Worm (Caenorhabditis elegans) whole organism, L4 larva: ENCODE data around the gene R04D3.3.

Source experiments
- F10B5.3 ChIP-seq: sonication (generic microtip); optimal IDR thresholded peaks from 2 replicates; lab custom pipeline; 2016; ENCODE audit warnings: mild to moderate bottlenecking, missing genetic modification characterization, missing compliant biosample characterization
- F37D6.2 ChIP-seq: sonication (generic microtip); optimal IDR thresholded peaks from 2 replicates; lab custom pipeline; 2016; ENCODE audit warnings: mild to moderate bottlenecking, missing genetic modification characterization, missing compliant biosample characterization
- F44E2.7 ChIP-seq: fragments of 200-800 bp; sonication (Bioruptor generic); IDR thresholded peaks from 2 replicates; pipeline ENCODE4 v2.1.2; 2022; ENCODE audit warnings: missing genetic modification characterization, missing compliant biosample characterization
- Y105C5A.15 ChIP-seq: fragments of 200-800 bp; sonication (Bioruptor generic); IDR thresholded peaks from 2 replicates; pipeline ENCODE4 v1.3.6; 2022; ENCODE audit warnings: missing genetic modification characterization, missing compliant biosample characterization
- Y48G9A.11 ChIP-seq: fragments of 200-800 bp; sonication (Bioruptor generic); IDR thresholded peaks from 2 replicates; pipeline ENCODE4 v1.3.6; 2022; ENCODE audit warnings: missing genetic modification reagents, missing genetic modification characterization, missing compliant biosample characterization
- Y5F2A.4 ChIP-seq: fragments of 200-800 bp; sonication (Bioruptor generic); optimal IDR thresholded peaks from 2 replicates; lab custom pipeline; 2018; ENCODE audit warnings: mild to moderate bottlenecking, missing genetic modification characterization, missing compliant biosample characterization
- ceh-20 ChIP-seq: fragments of 200-800 bp; sonication (Bioruptor generic); IDR thresholded peaks from 2 replicates; pipeline ENCODE4 v1.3.6; 2022; ENCODE audit warnings: missing genetic modification reagents, missing genetic modification characterization, missing compliant biosample characterization
- ceh-32 ChIP-seq: sonication (generic microtip); optimal IDR thresholded peaks from 2 replicates; lab custom pipeline; 2016; ENCODE audit warnings: mild to moderate bottlenecking, missing genetic modification characterization, missing compliant biosample characterization; ENCODE audit not compliant: poor library complexity
- ceh-44 ChIP-seq: fragments of 200-800 bp; sonication (Bioruptor generic); IDR thresholded peaks from 2 replicates; pipeline ENCODE4 v1.3.6; 2022; ENCODE audit warnings: missing genetic modification reagents, missing genetic modification characterization, missing compliant biosample characterization
- ceh-82 ChIP-seq: sonication (generic microtip); optimal IDR thresholded peaks from 2 replicates; lab custom pipeline; 2017; ENCODE audit warnings: missing biosample characterization, missing genetic modification characterization
- ces-1 ChIP-seq: fragments of 150-350 bp; sonication (generic microtip); optimal IDR thresholded peaks from 4 replicates; lab custom pipeline; 2014; ENCODE audit warnings: missing biosample characterization, missing genetic modification reagents, missing genetic modification characterization
- cey-2 ChIP-seq: sonication (generic microtip); optimal IDR thresholded peaks from 3 replicates; lab custom pipeline; 2017; ENCODE audit warnings: missing genetic modification characterization, mild to moderate bottlenecking, missing compliant biosample characterization, antibody characterized with exemption, borderline replicate concordance; ENCODE audit not compliant: insufficient read depth
- ctbp-1 ChIP-seq: fragments of 200-800 bp; sonication (Bioruptor generic); IDR thresholded peaks from 2 replicates; pipeline ENCODE4 v1.3.6; 2022; ENCODE audit warnings: missing genetic modification reagents, missing genetic modification characterization, missing compliant biosample characterization
- daf-16 ChIP-seq, 3 experiments: sonication (generic microtip); optimal IDR thresholded peaks; 2 replicates each; lab custom pipeline; 2016 to 2017; ENCODE audit warnings: missing genetic modification characterization in 3 of 3, missing genetic modification reagents in 3 of 3, mild to moderate bottlenecking in 2 of 3, missing compliant biosample characterization in 2 of 3, missing biosample characterization in 1 of 3, moderate library complexity in 1 of 3
- daf-19 ChIP-seq: fragments of 200-800 bp; sonication (Bioruptor generic); conservative IDR thresholded peaks from 2 replicates; pipeline ENCODE4 v1.3.6; 2022; ENCODE audit warnings: missing genetic modification characterization, missing compliant biosample characterization
- dmd-6 ChIP-seq: fragments of 200-800 bp; sonication (Bioruptor generic); IDR thresholded peaks from 2 replicates; pipeline ENCODE4 v1.3.6; 2022; ENCODE audit warnings: missing genetic modification reagents, missing genetic modification characterization, missing compliant biosample characterization
- dpl-1 ChIP-seq: fragments of 150-350 bp; optimal IDR thresholded peaks from 2 replicates; lab custom pipeline; 2014; ENCODE audit warnings: missing biosample characterization, missing genetic modification reagents, missing genetic modification characterization
- duxl-1 ChIP-seq: sonication (generic microtip); optimal IDR thresholded peaks from 2 replicates; lab custom pipeline; 2016; ENCODE audit warnings: mild to moderate bottlenecking, missing genetic modification characterization, moderate library complexity, missing compliant biosample characterization; ENCODE audit not compliant: poor library complexity
- dve-1 ChIP-seq: sonication (generic microtip); optimal IDR thresholded peaks from 2 replicates; lab custom pipeline; 2017; ENCODE audit warnings: antibody characterized with exemption, mild to moderate bottlenecking, missing genetic modification characterization, missing compliant biosample characterization; ENCODE audit not compliant: insufficient read depth
- egl-27 ChIP-seq: sonication (generic microtip); optimal IDR thresholded peaks from 3 replicates; lab custom pipeline; 2017; ENCODE audit warnings: missing biosample characterization, missing genetic modification reagents, missing genetic modification characterization
- fkh-10 ChIP-seq: fragments of 150-350 bp; optimal IDR thresholded peaks from 2 replicates; lab custom pipeline; 2014; ENCODE audit warnings: missing biosample characterization, missing genetic modification reagents, missing genetic modification characterization
- hif-1 ChIP-seq, 2 experiments: sonication (generic microtip); optimal IDR thresholded peaks; 2 replicates each; lab custom pipeline; 2016 to 2017; ENCODE audit warnings: missing compliant biosample characterization in 2 of 2, missing genetic modification characterization in 2 of 2, missing genetic modification reagents in 2 of 2, missing genotype in 2 of 2, mild to moderate bottlenecking in 1 of 2
- hlh-30 ChIP-seq: sonication (generic microtip); optimal IDR thresholded peaks from 2 replicates; lab custom pipeline; 2017; ENCODE audit warnings: antibody characterized with exemption, mild to moderate bottlenecking, missing genetic modification characterization, missing compliant biosample characterization; ENCODE audit not compliant: insufficient read depth
- jun-1 ChIP-seq: fragments of 150-350 bp; optimal IDR thresholded peaks from 2 replicates; lab custom pipeline; 2014; ENCODE audit warnings: missing biosample characterization, missing genetic modification reagents, missing genetic modification characterization
- lin-13 ChIP-seq: fragments of 150-350 bp; optimal IDR thresholded peaks from 2 replicates; lab custom pipeline; 2014; ENCODE audit warnings: missing biosample characterization, missing genetic modification reagents, missing genetic modification characterization
- lin-15B ChIP-seq: fragments of 150-350 bp; sonication (generic microtip); optimal IDR thresholded peaks from 3 replicates; lab custom pipeline; 2014; ENCODE audit warnings: missing biosample characterization, missing genetic modification characterization
- lin-38 ChIP-seq: fragments of 200-800 bp; sonication (Bioruptor generic); IDR thresholded peaks from 2 replicates; pipeline ENCODE4 v1.3.6; 2022; ENCODE audit warnings: missing genetic modification reagents, missing genetic modification characterization, missing compliant biosample characterization
- lin-39 ChIP-seq: fragments of 150-350 bp; optimal IDR thresholded peaks from 2 replicates; lab custom pipeline; 2014; ENCODE audit warnings: missing biosample characterization, missing genetic modification reagents, missing genetic modification characterization
- madf-9 ChIP-seq: fragments of 200-800 bp; sonication (Bioruptor generic); conservative IDR thresholded peaks from 2 replicates; pipeline ENCODE4 v1.3.6; 2022; ENCODE audit warnings: missing genetic modification reagents, missing genetic modification characterization, missing compliant biosample characterization
- mdl-1 ChIP-seq, 2 experiments: fragments of 150-350 bp in 1 of 2; sonication (generic microtip) in 1 of 2; optimal IDR thresholded peaks; 2 replicates each; lab custom pipeline; 2014 to 2017; ENCODE audit warnings: missing biosample characterization in 2 of 2, missing genetic modification characterization in 2 of 2
- mdt-29 ChIP-seq: fragments of 200-800 bp; sonication (Bioruptor generic); IDR thresholded peaks from 2 replicates; pipeline ENCODE4 v1.3.6; 2022; ENCODE audit warnings: missing genetic modification reagents, missing genetic modification characterization, missing compliant biosample characterization
- mep-1 ChIP-seq: fragments of 150-350 bp; sonication (generic microtip); optimal IDR thresholded peaks from 3 replicates; lab custom pipeline; 2014; ENCODE audit warnings: missing biosample characterization, missing genetic modification characterization
- mxl-2 ChIP-seq: fragments of 200-800 bp; sonication (Bioruptor generic); conservative IDR thresholded peaks from 2 replicates; pipeline ENCODE4 v1.3.6; 2022; ENCODE audit warnings: missing genetic modification reagents, missing genetic modification characterization, missing compliant biosample characterization
- nhr-10 ChIP-seq: fragments of 150-350 bp; optimal IDR thresholded peaks from 2 replicates; lab custom pipeline; 2014; ENCODE audit warnings: missing biosample characterization, missing genetic modification characterization
- nhr-11 ChIP-seq: fragments of 150-350 bp; optimal IDR thresholded peaks from 2 replicates; lab custom pipeline; 2014; ENCODE audit warnings: missing biosample characterization, missing genetic modification characterization
- nhr-111 ChIP-seq: fragments of 200-800 bp; sonication (Bioruptor generic); optimal IDR thresholded peaks from 2 replicates; lab custom pipeline; 2018; ENCODE audit warnings: mild to moderate bottlenecking, missing genetic modification characterization, missing compliant biosample characterization
- nhr-41 ChIP-seq: fragments of 200-800 bp; sonication (Bioruptor generic); IDR thresholded peaks from 2 replicates; pipeline ENCODE4 v1.3.6; 2022; ENCODE audit warnings: missing genetic modification reagents, missing genetic modification characterization, missing compliant biosample characterization
- nhr-76 ChIP-seq: fragments of 150-350 bp; optimal IDR thresholded peaks from 2 replicates; lab custom pipeline; 2014; ENCODE audit warnings: missing biosample characterization, missing genetic modification characterization
- pha-4 ChIP-seq, 2 experiments: fragments of 150-350 bp in 1 of 2; fragments of 200-800 bp in 1 of 2; sonication (Bioruptor generic) in 1 of 2; IDR thresholded peaks in 1 of 2; optimal IDR thresholded peaks in 1 of 2; 2 replicates each; pipeline versions ENCODE4 v1.3.6 to Lab custom; 2014 to 2022; ENCODE audit warnings: missing genetic modification characterization in 2 of 2, missing genetic modification reagents in 2 of 2, missing biosample characterization in 1 of 2, missing compliant biosample characterization in 1 of 2
- php-3 ChIP-seq: fragments of 200-800 bp; sonication (Bioruptor generic); IDR thresholded peaks from 2 replicates; pipeline ENCODE4 v1.3.6; 2022; ENCODE audit warnings: missing genetic modification reagents, missing genetic modification characterization, missing compliant biosample characterization
- saeg-2 ChIP-seq: fragments of 200-800 bp; sonication (Bioruptor generic); IDR thresholded peaks from 2 replicates; pipeline ENCODE4 v1.3.6; 2022; ENCODE audit warnings: missing genetic modification reagents, missing genetic modification characterization, missing compliant biosample characterization
- skn-1 ChIP-seq: fragments of 150-350 bp; optimal IDR thresholded peaks from 2 replicates; lab custom pipeline; 2014; ENCODE audit warnings: missing biosample characterization, missing genetic modification characterization
- unc-130 ChIP-seq: sonication (generic microtip); optimal IDR thresholded peaks from 2 replicates; lab custom pipeline; 2016; ENCODE audit warnings: missing genetic modification reagents, missing genetic modification characterization, missing compliant biosample characterization
- unc-39 ChIP-seq: sonication (generic microtip); optimal IDR thresholded peaks from 2 replicates; lab custom pipeline; 2017; ENCODE audit warnings: missing biosample characterization, missing genetic modification characterization
- unc-62 ChIP-seq, 3 experiments: fragments of 150-350 bp in 1 of 3; sonication (generic microtip); optimal IDR thresholded peaks in 2 of 3; peaks in 1 of 3; 1 replicate in 1 of 3; 2 replicates in 2 of 3; lab custom pipeline; 2014 to 2017; ENCODE audit warnings: missing biosample characterization in 3 of 3, missing genetic modification characterization in 3 of 3, missing genetic modification reagents in 3 of 3, missing genotype in 1 of 3
- vab-7 ChIP-seq: fragments of 200-800 bp; sonication (Bioruptor generic); IDR thresholded peaks from 2 replicates; pipeline ENCODE4 v1.3.6; 2022; ENCODE audit warnings: missing genetic modification reagents, missing genetic modification characterization, missing compliant biosample characterization
- ztf-7 ChIP-seq: fragments of 150-350 bp; optimal IDR thresholded peaks from 2 replicates; lab custom pipeline; 2014; ENCODE audit warnings: missing biosample characterization, missing genetic modification characterization

R04D3.3 gene

ce11 chrX:13306869-13307446, 16.5 kb upstream of the R04D3.3 start:
- TF ChIP-seq unc-62 (GFP tag; optimal IDR thresholded peaks at IDR 0.05 in 1 of 2; lab: Kevin White, UChicago) (peak in 1 of 2 experiments; percentile 96), unc-62 (tag; optimal IDR thresholded peaks at IDR 0.05; lab: Kevin White, UChicago) (no peak), hlh-30 (tag; lab: Kevin White, UChicago) (peak; percentile 83), dpl-1 (peak; percentile 57), Y5F2A.4 (GFP tag; lab: Kevin White, UChicago) (peak; percentile 81), lin-13 (GFP tag; lab: Kevin White, UChicago) (peak; percentile 56), F37D6.2 (tag; lab: Kevin White, UChicago) (peak; percentile 78), Y105C5A.15 (GFP tag; lab: Robert Waterston, UW) (peak; percentile 88; the same call in 1 of the 2 replicates), F44E2.7 (peak; percentile 94), daf-16 (GFP tag; optimal IDR thresholded peaks at IDR 0.05; lab: Kevin White, UChicago) (peak; percentile 87 to 97), daf-16 (tag; optimal IDR thresholded peaks at IDR 0.05; lab: Kevin White, UChicago) (peak; percentile 89), php-3 (GFP tag; lab: Robert Waterston, UW) (peak; percentile 87), nhr-76 (tag; lab: Kevin White, UChicago) (no peak), Y48G9A.11 (peak; percentile 73), pha-4 (GFP tag; IDR thresholded peaks at IDR 0.05; lab: Robert Waterston, UW) (no peak; the same call in none of the 2 replicates), pha-4 (tag; optimal IDR thresholded peaks at IDR 0.05; lab: Kevin White, UChicago) (peak; percentile 12), unc-130 (GFP tag; lab: Kevin White, UChicago) (peak; percentile 81), daf-19 (GFP tag; lab: Robert Waterston, UW) (peak; percentile 97), unc-39 (no peak), mdl-1 (tag; optimal IDR thresholded peaks at IDR 0.05; lab: Kevin White, UChicago) (peak; percentile 42 to 64), nhr-11 (tag; lab: Kevin White, UChicago) (peak; percentile 60), duxl-1 (no peak), ceh-82 (tag; lab: Kevin White, UChicago) (no peak), ceh-20 (peak; percentile 85), madf-9 (peak; percentile 92), nhr-10 (tag; lab: Kevin White, UChicago) (no peak), lin-39 (tag; lab: Kevin White, UChicago) (no peak), jun-1 (tag; lab: Kevin White, UChicago) (peak; percentile 43), skn-1 (no peak), ceh-44 (peak; percentile 87), saeg-2 (peak; percentile 72), dve-1 (tag; lab: Kevin White, UChicago) (peak; percentile 94), mdt-29 (peak; percentile 90), fkh-10 (GFP tag; lab: Kevin White, UChicago) (peak; percentile 31), nhr-41 (peak; percentile 90), dmd-6 (GFP tag; lab: Robert Waterston, UW) (peak; percentile 76), egl-27 (tag; lab: Kevin White, UChicago) (no peak), hif-1 (tag; optimal IDR thresholded peaks at IDR 0.05; lab: Kevin White, UChicago) (no peak), ztf-7 (tag; lab: Kevin White, UChicago) (peak; percentile 88), mxl-2 (GFP tag; lab: Robert Waterston, UW) (peak; percentile 79), ceh-32 (peak; percentile 79), lin-38 (GFP tag; lab: Robert Waterston, UW) (no peak), ctbp-1 (peak; percentile 93), lin-15B (tag; lab: Kevin White, UChicago) (no peak), ces-1 (GFP tag; lab: Kevin White, UChicago) (peak; percentile 23), cey-2 (peak; percentile 20), mep-1 (tag; lab: Kevin White, UChicago) (no peak), vab-7 (peak; percentile 98), nhr-111 (GFP tag; lab: Kevin White, UChicago) (peak; percentile 85), F10B5.3 (tag; lab: Kevin White, UChicago) (peak; percentile 82)
